Fruit fly (Drosophila melanogaster): Measurements from ENCODE around the gene Npl4.

Gene Npl4

DNA sequence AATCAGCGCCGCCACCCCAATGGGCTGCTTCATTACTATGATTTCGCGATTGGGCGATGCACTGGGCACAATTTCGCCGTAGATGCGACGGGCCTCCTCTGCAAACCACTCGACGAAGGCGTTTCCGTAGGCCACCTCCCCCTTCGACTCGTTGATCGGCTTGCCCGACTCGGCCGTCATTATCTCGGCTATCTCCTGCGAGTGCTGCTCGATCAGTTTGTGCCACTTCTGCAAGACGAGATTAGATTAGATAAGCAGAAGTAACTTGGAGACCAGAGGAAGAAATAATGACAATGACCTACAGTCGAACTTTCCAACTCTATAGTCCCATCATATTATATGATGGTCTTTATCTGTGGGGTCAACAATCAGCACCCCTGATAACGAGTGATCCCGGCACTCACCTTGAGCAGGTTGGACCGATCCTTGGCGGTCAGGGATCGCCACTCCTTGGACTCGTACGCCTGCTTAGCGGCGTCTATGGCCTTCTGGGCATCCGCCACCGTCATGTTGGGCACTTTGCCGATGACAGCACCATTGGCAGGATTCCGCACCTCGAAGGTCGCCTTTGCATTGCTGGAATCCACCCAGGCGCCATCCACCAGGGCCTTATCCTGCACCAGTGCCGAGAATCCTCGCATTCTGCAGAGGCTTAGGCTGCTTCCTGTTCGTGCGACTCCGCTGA is 1.6 kb upstream of the Npl4 start:
- TF ChIP-seq Myc (optimal IDR thresholded peaks at IDR 0.05) (no peak), ttk (optimal IDR thresholded peaks at IDR 0.05) (no peak), psq (optimal IDR thresholded peaks at IDR 0.05) (no peak), insv (optimal IDR thresholded peaks at IDR 0.05) (no peak)

DNA sequence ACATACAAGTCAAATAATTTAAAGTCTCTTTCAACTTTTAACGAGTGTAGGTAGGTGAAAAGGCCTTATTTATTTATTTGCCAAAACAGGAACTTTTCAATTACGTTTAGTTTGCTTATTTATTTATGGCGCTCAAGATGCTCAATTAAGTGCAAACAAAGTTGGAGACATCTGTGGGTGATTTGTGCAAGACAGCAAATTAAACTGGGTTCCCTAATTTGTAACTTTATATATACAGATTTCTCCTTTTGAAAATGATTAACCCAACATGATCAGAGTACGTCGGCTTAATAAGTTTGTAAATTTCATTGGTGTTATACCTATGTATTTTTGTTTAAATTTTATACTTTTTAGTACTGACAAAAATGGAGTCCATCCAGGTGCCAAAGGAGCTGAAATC is 6.3 kb downstream of the Npl4 start, which contains the start of gene CG5071:
CG5071 (plus strand) TSS at position 301 of the 400 bp plus-strand sequence.
- no peak for TF ChIP-seq Myc (optimal IDR thresholded peaks at IDR 0.05)
- TF ChIP-seq psq (optimal IDR thresholded peaks at IDR 0.05) = no peak
- TF ChIP-seq Sin3A (optimal IDR thresholded peaks at IDR 0.05) = no peak
- TF ChIP-seq insv (optimal IDR thresholded peaks at IDR 0.05) = no peak
- no peak for TF ChIP-seq h (optimal IDR thresholded peaks at IDR 0.05)
- TF ChIP-seq ttk (optimal IDR thresholded peaks at IDR 0.05) = no peak

DNA sequence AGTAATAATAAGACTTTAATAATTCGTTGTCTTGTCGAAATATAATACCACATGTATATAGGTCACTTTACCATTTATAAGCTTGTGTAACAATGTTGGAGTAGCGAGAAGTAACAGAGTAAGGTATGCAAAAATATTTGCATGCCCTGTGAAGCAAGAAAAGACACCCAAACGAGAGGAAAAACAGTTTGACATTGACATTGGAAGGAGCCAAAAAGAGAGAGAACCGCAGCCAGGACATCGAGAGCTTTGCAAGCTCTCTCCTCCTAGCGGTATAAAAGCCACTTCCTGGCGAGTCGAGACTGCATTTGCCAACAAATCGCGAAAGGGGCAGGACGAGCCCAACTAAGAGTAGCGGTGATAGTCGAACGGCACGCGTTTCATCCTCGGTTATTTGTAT is 11.1 kb downstream of the Npl4 start, which contains the start of gene CG5079:
CG5079 (plus strand) TSS at position 301 of the 400 bp plus-strand sequence.
- no peak for TF ChIP-seq psq (optimal IDR thresholded peaks at IDR 0.05)
- TF ChIP-seq h (optimal IDR thresholded peaks at IDR 0.05) = no peak
- TF ChIP-seq insv (optimal IDR thresholded peaks at IDR 0.05) = no peak
- no peak for TF ChIP-seq Sin3A (optimal IDR thresholded peaks at IDR 0.05)
- no peak for TF ChIP-seq ttk (optimal IDR thresholded peaks at IDR 0.05)
- no peak for TF ChIP-seq Myc (optimal IDR thresholded peaks at IDR 0.05)

DNA sequence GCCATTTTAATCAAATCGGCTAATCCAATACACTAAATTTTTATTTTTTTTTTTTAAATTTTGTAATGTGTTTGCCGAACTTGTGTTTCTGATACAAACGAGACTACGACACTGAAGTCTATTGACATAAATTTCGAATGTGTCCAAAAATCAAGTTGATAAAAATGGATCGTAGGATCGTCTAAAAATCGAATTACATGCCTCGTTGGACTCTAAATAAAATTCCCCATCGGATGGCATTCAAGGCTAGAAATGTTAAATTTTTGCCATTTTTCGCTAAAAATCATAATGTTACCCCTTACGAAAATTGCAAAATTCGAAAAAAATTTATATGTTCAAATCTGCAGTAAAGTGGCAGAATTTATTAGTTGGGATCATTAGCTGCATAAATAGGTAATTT is 15.4 kb downstream of the Npl4 start, which contains the start of gene ymp:
ymp (minus strand) TSS at position 101 of the 400 bp plus-strand sequence.
- TF ChIP-seq Myc (optimal IDR thresholded peaks at IDR 0.05) (no peak), ttk (optimal IDR thresholded peaks at IDR 0.05) (no peak), h (optimal IDR thresholded peaks at IDR 0.05) (no peak), Sin3A (optimal IDR thresholded peaks at IDR 0.05) (no peak), insv (optimal IDR thresholded peaks at IDR 0.05) (no peak), psq (optimal IDR thresholded peaks at IDR 0.05) (no peak)

DNA sequence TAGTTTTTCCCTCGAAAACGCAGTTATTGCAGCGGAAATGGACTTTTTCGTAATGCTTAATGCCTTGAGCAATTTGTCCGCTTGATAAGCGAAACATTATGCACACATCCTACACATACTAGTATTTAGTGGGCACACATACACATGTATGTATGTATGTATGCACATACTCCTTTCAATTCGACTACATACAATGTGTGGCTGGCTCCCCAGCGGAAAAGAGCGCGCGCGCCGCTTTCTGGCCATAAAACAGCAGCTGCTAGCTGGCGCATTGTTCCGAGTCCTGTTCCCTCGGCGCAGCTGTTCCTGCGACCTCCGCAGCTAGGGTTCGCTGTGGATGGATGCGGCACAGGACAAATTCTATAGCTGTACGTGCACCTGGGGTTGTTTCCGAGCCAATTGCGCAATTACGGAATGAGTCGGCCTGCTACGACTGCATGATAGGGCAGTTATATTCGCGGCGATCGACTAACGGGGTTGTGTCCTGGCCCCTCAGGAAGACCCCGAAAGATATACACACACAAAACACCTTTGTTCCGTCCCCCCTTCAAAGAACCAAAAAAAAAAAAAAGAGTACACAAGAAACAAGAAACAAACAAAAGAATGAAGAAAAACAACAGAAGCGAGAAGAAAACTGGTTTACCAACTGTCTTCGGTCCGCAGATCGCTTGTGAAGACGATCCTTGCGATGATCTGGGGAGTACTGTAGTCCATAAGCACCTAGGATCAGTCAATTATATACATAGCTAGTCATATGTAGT is 28.0 kb downstream of the Npl4 start:
- TF ChIP-seq ttk (optimal IDR thresholded peaks at IDR 0.05) = no peak
- TF ChIP-seq psq (optimal IDR thresholded peaks at IDR 0.05) = no peak
- no peak for TF ChIP-seq insv (optimal IDR thresholded peaks at IDR 0.05)
- no peak for TF ChIP-seq Myc (optimal IDR thresholded peaks at IDR 0.05)
- no peak for TF ChIP-seq h (optimal IDR thresholded peaks at IDR 0.05)
- TF ChIP-seq Sin3A (optimal IDR thresholded peaks at IDR 0.05) = no peak

DNA sequence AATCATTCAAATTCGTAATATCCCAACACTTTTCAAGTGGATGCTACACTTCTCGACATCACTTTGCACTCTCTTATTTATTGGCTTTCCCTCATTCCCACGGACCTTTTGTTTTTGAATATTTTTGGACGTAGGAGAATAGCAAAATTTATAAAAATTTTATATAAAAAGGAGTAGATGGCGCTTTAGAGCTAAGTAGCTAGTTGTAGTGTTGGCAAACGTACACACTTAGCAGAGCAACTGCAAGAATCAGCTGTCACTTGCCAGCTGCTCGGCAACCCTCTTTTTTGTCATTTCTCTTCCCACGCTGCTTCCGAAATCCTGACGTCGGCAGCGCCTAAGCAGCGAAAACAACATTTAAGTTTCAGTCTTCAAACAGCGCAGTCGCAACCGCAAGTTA is 30.3 kb downstream of the Npl4 start:
- TF ChIP-seq h (optimal IDR thresholded peaks at IDR 0.05) = no peak
- no peak for TF ChIP-seq Sin3A (optimal IDR thresholded peaks at IDR 0.05)
- no peak for TF ChIP-seq insv (optimal IDR thresholded peaks at IDR 0.05)

DNA sequence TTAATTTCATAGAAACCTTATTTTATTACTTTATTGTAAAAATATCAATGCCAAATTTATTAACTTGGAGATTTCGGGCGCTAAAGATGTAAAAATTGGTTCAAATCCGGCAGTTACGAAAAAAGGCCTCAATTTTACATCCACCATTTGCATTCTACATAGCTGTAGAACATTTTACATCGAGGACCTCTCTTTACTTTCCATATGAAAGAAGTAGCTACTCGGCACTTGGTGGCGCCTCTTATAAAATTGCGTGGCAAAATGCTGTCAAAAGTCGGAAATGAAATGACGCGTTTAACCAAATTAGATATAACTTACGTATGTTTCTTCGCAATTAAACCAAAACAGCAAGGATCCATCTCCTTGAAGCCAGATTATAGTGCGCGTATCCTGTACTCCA is 33.0 kb downstream of the Npl4 start:
- TF ChIP-seq Sin3A (optimal IDR thresholded peaks at IDR 0.05) (no peak), psq (optimal IDR thresholded peaks at IDR 0.05) (no peak), h (optimal IDR thresholded peaks at IDR 0.05) (no peak), ttk (optimal IDR thresholded peaks at IDR 0.05) (no peak), insv (optimal IDR thresholded peaks at IDR 0.05) (no peak), Myc (optimal IDR thresholded peaks at IDR 0.05) (no peak)

DNA sequence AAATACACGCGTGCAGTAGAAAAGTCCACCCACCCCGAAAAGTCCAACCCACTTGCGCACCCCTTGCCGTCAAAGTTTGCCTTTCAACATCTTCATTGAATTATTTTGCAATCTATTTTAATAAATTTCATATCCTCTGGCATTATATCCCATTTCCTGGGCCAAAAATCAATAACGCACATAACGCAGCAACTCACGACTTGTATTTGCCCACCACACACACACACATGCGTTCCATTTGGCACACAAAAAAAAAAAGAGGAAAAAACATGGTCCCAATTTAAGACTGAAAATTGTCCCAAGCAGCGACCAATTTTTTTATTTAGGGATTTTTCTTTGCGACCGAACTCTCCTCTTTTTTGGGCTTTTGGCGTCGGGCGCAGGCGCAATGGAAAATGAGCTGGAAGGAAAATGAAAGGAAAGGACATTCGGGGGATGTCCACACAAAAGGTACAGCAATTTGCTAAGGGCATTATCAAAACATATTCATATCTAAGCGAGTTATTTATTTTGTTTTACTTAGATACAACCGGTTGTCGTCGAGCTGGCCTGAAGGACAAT is 33.5 kb downstream of the Npl4 start:
- TF ChIP-seq psq (optimal IDR thresholded peaks at IDR 0.05) = no peak
- no peak for TF ChIP-seq Myc (optimal IDR thresholded peaks at IDR 0.05)
- TF ChIP-seq h (optimal IDR thresholded peaks at IDR 0.05) = no peak
- no peak for TF ChIP-seq insv (optimal IDR thresholded peaks at IDR 0.05)

DNA sequence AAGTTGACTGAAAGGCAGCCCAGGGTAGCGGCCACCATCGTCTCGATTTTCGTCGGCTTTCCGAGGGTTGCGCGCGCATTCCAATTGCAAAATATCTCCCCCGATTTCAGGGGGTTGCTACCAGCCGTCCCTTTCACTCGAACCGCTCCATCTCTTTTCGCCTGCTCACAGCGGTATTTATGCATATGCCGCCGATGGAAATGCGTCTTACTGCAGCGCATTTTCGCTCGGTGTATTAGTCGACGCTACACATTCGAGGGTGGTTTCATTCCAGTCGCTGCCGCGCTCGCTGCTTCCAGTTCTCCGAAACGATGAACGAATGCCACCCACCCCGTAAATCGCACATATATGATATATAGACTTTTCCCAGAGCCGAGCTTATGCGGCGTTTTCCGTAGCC is 35.3 kb downstream of the Npl4 start:
- TF ChIP-seq Myc (optimal IDR thresholded peaks at IDR 0.05) = no peak
- no peak for TF ChIP-seq insv (optimal IDR thresholded peaks at IDR 0.05)
- TF ChIP-seq psq (optimal IDR thresholded peaks at IDR 0.05) = no peak
- no peak for TF ChIP-seq Sin3A (optimal IDR thresholded peaks at IDR 0.05)

DNA sequence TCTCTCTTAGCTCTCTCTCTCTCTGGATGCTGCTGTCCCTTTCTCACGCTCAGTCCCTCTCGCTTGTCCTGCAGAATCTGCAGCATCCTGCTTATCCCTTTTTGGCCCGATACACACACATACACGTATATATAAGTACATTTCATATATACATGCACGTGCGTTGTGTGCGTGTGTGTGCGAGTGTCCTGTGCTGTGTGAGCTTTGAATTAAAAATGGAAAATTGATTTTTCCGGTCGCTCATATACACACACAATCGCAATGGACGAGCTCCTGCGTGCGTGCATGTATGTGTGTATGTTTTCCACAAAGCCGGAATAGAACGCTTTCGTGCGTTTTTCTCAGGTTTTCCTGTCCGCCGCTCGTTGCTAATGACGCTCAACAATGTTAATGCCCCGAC is 36.0 kb downstream of the Npl4 start:
- TF ChIP-seq insv (optimal IDR thresholded peaks at IDR 0.05) = no peak

DNA sequence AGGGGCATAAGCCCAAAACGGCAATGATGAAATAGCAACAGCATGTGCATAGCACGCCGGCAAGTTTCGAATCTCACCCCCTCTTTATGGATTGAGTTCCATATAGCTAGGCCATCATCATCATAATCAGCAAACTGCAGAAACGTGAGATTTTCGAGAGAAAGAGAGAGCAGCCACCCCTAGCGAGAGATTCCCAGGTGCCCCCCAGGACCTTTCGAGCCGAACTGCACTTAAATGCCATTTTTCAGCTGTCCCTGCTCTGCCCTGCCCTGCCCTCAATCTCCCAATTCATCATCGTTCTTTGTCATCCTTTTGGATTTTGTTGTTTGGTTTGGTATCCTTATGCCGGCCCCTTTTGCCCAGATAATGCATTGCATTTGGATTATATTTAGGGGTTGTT is 36.8 kb downstream of the Npl4 start:
- TF ChIP-seq Sin3A (optimal IDR thresholded peaks at IDR 0.05) = no peak
- no peak for TF ChIP-seq psq (optimal IDR thresholded peaks at IDR 0.05)
- no peak for TF ChIP-seq insv (optimal IDR thresholded peaks at IDR 0.05)
- TF ChIP-seq ttk (optimal IDR thresholded peaks at IDR 0.05) = no peak
- no peak for TF ChIP-seq Myc (optimal IDR thresholded peaks at IDR 0.05)
- TF ChIP-seq h (optimal IDR thresholded peaks at IDR 0.05) = no peak

DNA sequence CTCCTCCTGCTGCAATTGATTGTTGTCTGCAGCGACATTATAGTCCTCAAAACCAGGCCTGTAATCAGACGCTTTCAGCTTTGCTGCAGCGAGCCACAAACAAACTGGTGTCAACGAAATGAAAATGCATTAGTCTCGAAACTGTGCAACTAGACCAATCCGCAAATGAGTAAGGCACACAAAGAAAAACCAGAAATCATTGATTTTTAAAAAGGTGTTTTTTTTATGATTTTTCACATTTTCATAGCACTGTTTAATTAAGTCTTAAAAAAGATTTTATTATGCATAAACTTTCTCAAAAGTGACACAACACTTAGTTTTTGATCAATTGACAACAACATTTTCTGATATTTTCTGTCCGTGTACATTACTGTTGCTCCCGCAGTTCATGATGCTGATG is 41.4 kb downstream of the Npl4 start, which contains the start of gene CG4582:
CG4582 (minus strand) TSS at position 101 of the 400 bp plus-strand sequence.
- no peak for TF ChIP-seq h (optimal IDR thresholded peaks at IDR 0.05)
- no peak for TF ChIP-seq Myc (optimal IDR thresholded peaks at IDR 0.05)
- no peak for TF ChIP-seq psq (optimal IDR thresholded peaks at IDR 0.05)
- TF ChIP-seq insv (optimal IDR thresholded peaks at IDR 0.05) = no peak
- no peak for TF ChIP-seq ttk (optimal IDR thresholded peaks at IDR 0.05)
- TF ChIP-seq Sin3A (optimal IDR thresholded peaks at IDR 0.05) = no peak

All from Kc167 (cell line).